Fruit fly (Drosophila melanogaster) whole organism, embryonic: ENCODE results near the gene Cdc42.

Source experiments
- Abd-B ChIP-seq: fragments of 200-800 bp; sonication (Bioruptor generic); optimal IDR thresholded peaks from 2 replicates; lab custom pipeline; 2018; ENCODE audit warnings: missing biosample characterization, mild to moderate bottlenecking, missing genetic modification characterization, moderate library complexity
- BEAF-32 ChIP-seq: fragments of 200-800 bp; sonication (Bioruptor generic); optimal IDR thresholded peaks from 3 replicates; lab custom pipeline; 2017; ENCODE audit warnings: missing biosample characterization, missing genetic modification characterization, mild to moderate bottlenecking, moderate library complexity, missing genetic modification reagents
- BtbVII ChIP-seq: fragments of 200-800 bp; sonication (Bioruptor generic); optimal IDR thresholded peaks from 3 replicates; lab custom pipeline; 2017; ENCODE audit warnings: missing biosample characterization, mild to moderate bottlenecking, missing genetic modification characterization
- CG10209 ChIP-seq: fragments of 200-800 bp; sonication (Bioruptor generic); optimal IDR thresholded peaks from 3 replicates; lab custom pipeline; 2017; ENCODE audit warnings: missing biosample characterization, mild to moderate bottlenecking, missing genetic modification characterization, missing genetic modification reagents
- CG10267 ChIP-seq: fragments of 200-800 bp; sonication (Bioruptor generic); optimal IDR thresholded peaks from 2 replicates; lab custom pipeline; 2018; ENCODE audit warnings: missing biosample characterization, mild to moderate bottlenecking, missing genetic modification characterization, moderate library complexity
- CG10366 ChIP-seq: fragments of 200-800 bp; sonication (Bioruptor generic); IDR thresholded peaks from 2 replicates; pipeline ENCODE4 v1.3.6; 2022; ENCODE audit warnings: missing biosample characterization, missing genetic modification characterization
- CG10959 ChIP-seq: fragments of 200-800 bp; sonication (Bioruptor generic); IDR thresholded peaks from 2 replicates; pipeline ENCODE4 v1.3.6; 2022; ENCODE audit warnings: missing biosample characterization, missing genetic modification characterization
- CG11085 ChIP-seq: fragments of 200-800 bp; sonication (Bioruptor generic); IDR thresholded peaks from 2 replicates; pipeline ENCODE4 v1.3.6; 2022; ENCODE audit warnings: missing biosample characterization, missing genetic modification characterization
- CG13287 ChIP-seq: fragments of 200-800 bp; sonication (Bioruptor generic); IDR thresholded peaks from 2 replicates; pipeline ENCODE4 v1.3.6; 2022; ENCODE audit warnings: missing biosample characterization, missing genetic modification characterization; ENCODE audit not compliant: partially characterized antibody
- CG14860 ChIP-seq: fragments of 200-800 bp; sonication (Bioruptor generic); IDR thresholded peaks from 3 replicates; pipeline ENCODE4 v1.3.6; 2022; ENCODE audit warnings: missing biosample characterization, missing genetic modification characterization; ENCODE audit not compliant: partially characterized antibody
- CG15011 ChIP-seq: fragments of 200-800 bp; sonication (Bioruptor generic); optimal IDR thresholded peaks from 3 replicates; lab custom pipeline; 2018; ENCODE audit warnings: missing biosample characterization, mild to moderate bottlenecking, missing genetic modification characterization
- CG15479 ChIP-seq: fragments of 200-800 bp; sonication (Bioruptor generic); optimal IDR thresholded peaks from 3 replicates; lab custom pipeline; 2019; ENCODE audit warnings: missing biosample characterization, mild to moderate bottlenecking, missing genetic modification characterization, moderate library complexity
- CG2116 ChIP-seq: fragments of 200-800 bp; sonication (Bioruptor generic); optimal IDR thresholded peaks from 3 replicates; lab custom pipeline; 2018; ENCODE audit warnings: missing biosample characterization, mild to moderate bottlenecking, missing genetic modification characterization
- CG2129 ChIP-seq: fragments of 200-800 bp; sonication (Bioruptor generic); IDR thresholded peaks from 2 replicates; pipeline ENCODE4 v1.3.6; 2022; ENCODE audit warnings: missing biosample characterization, missing genetic modification characterization; ENCODE audit not compliant: partially characterized antibody
- CG2678 ChIP-seq: fragments of 200-800 bp; sonication (Bioruptor generic); optimal IDR thresholded peaks from 3 replicates; lab custom pipeline; 2019; ENCODE audit warnings: missing biosample characterization, mild to moderate bottlenecking, missing genetic modification characterization, moderate library complexity
- CG31441 ChIP-seq: fragments of 200-800 bp; sonication (Bioruptor generic); IDR thresholded peaks from 2 replicates; pipeline ENCODE4 v1.3.6; 2022; ENCODE audit warnings: missing biosample characterization, missing genetic modification characterization
- CG4854 ChIP-seq: fragments of 200-800 bp; sonication (Bioruptor generic); optimal IDR thresholded peaks from 2 replicates; lab custom pipeline; 2016; ENCODE audit warnings: missing biosample characterization, missing genetic modification characterization, inconsistent platforms
- CG7357 ChIP-seq: fragments of 200-800 bp; sonication (Bioruptor generic); IDR thresholded peaks from 3 replicates; pipeline ENCODE4 v1.3.6; 2022; ENCODE audit warnings: missing biosample characterization, missing genetic modification characterization
- CG7372 ChIP-seq: fragments of 200-800 bp; sonication (Bioruptor generic); IDR thresholded peaks from 2 replicates; pipeline ENCODE4 v1.3.6; 2022; ENCODE audit warnings: missing biosample characterization, missing genetic modification characterization
- CG9609 ChIP-seq: fragments of 200-800 bp; sonication (Bioruptor generic); optimal IDR thresholded peaks from 3 replicates; lab custom pipeline; 2016; ENCODE audit warnings: missing biosample characterization, missing genetic modification characterization
- CG9727 ChIP-seq: fragments of 200-800 bp; sonication (Bioruptor generic); optimal IDR thresholded peaks from 3 replicates; lab custom pipeline; 2017; ENCODE audit warnings: missing biosample characterization, mild to moderate bottlenecking, missing genetic modification characterization
- CTCF ChIP-seq: fragments of 200-800 bp; sonication (Bioruptor generic); optimal IDR thresholded peaks from 2 replicates; lab custom pipeline; 2017; ENCODE audit warnings: missing biosample characterization, mild to moderate bottlenecking, missing genetic modification characterization, moderate library complexity
- Dbx ChIP-seq: fragments of 200-800 bp; sonication (Bioruptor generic); IDR thresholded peaks from 3 replicates; pipeline ENCODE4 v1.3.6; 2022; ENCODE audit warnings: missing biosample characterization, missing genetic modification characterization
- Dp ChIP-seq: fragments of 200-800 bp; sonication (Bioruptor generic); optimal IDR thresholded peaks from 2 replicates; lab custom pipeline; 2018; ENCODE audit warnings: missing biosample characterization, mild to moderate bottlenecking, missing genetic modification characterization, moderate library complexity
- ERR ChIP-seq: fragments of 200-800 bp; sonication (Bioruptor generic); optimal IDR thresholded peaks from 2 replicates; lab custom pipeline; 2016; ENCODE audit warnings: missing biosample characterization, missing genetic modification characterization
- HmgD ChIP-seq: fragments of 200-800 bp; sonication (Bioruptor generic); optimal IDR thresholded peaks from 3 replicates; lab custom pipeline; 2016; ENCODE audit warnings: missing biosample characterization, missing genetic modification characterization
- MESR4 ChIP-seq: fragments of 200-800 bp; sonication (Bioruptor generic); optimal IDR thresholded peaks from 2 replicates; lab custom pipeline; 2018; ENCODE audit warnings: missing biosample characterization, mild to moderate bottlenecking, missing genetic modification characterization, moderate library complexity
- Mad ChIP-seq: fragments of 200-800 bp; sonication (Bioruptor generic); optimal IDR thresholded peaks from 2 replicates; lab custom pipeline; 2016; ENCODE audit warnings: missing biosample characterization, missing genetic modification characterization
- Nf-YA ChIP-seq: fragments of 200-800 bp; sonication (Bioruptor generic); IDR thresholded peaks from 2 replicates; pipeline ENCODE4 v1.3.6; 2022; ENCODE audit warnings: missing biosample characterization, missing genetic modification characterization
- Sry-δ ChIP-seq: fragments of 200-800 bp; sonication (Bioruptor generic); optimal IDR thresholded peaks from 2 replicates; lab custom pipeline; 2016; ENCODE audit warnings: missing biosample characterization, missing genetic modification characterization
- ara ChIP-seq: fragments of 200-800 bp; sonication (Bioruptor generic); IDR thresholded peaks from 2 replicates; pipeline ENCODE4 v1.3.6; 2022; ENCODE audit warnings: missing biosample characterization, missing genetic modification characterization
- bigmax ChIP-seq: fragments of 200-800 bp; sonication (Bioruptor generic); optimal IDR thresholded peaks from 2 replicates; lab custom pipeline; 2018; ENCODE audit warnings: missing biosample characterization, mild to moderate bottlenecking, missing genetic modification characterization
- cad ChIP-seq: fragments of >200 bp; optimal IDR thresholded peaks from 2 replicates; lab custom pipeline; 2017; ENCODE audit warnings: missing biosample characterization, missing genetic modification characterization
- caup ChIP-seq: fragments of 200-800 bp; sonication (Bioruptor generic); optimal IDR thresholded peaks from 3 replicates; lab custom pipeline; 2017; ENCODE audit warnings: missing biosample characterization, mild to moderate bottlenecking, missing genetic modification characterization, moderate library complexity; ENCODE audit not compliant: severe bottlenecking
- chif ChIP-seq, 2 experiments: fragments of 200-800 bp; sonication (Bioruptor generic); optimal IDR thresholded peaks; 3 replicates each; lab custom pipeline; 2016; ENCODE audit warnings: missing biosample characterization in 2 of 2, missing genetic modification characterization in 2 of 2
- chn ChIP-seq: fragments of 200-800 bp; sonication (Bioruptor generic); optimal IDR thresholded peaks from 2 replicates; lab custom pipeline; 2016; ENCODE audit warnings: missing biosample characterization, missing genetic modification characterization
- crp ChIP-seq, 2 experiments: fragments of 200-800 bp; sonication (Bioruptor generic); optimal IDR thresholded peaks; 2 replicates in 1 of 2; 3 replicates in 1 of 2; lab custom pipeline; 2017; ENCODE audit warnings: missing biosample characterization in 2 of 2, missing genetic modification characterization in 2 of 2, mild to moderate bottlenecking in 1 of 2, moderate library complexity in 1 of 2
- disco-r ChIP-seq: fragments of 200-800 bp; sonication (Bioruptor generic); optimal IDR thresholded peaks from 2 replicates; lab custom pipeline; 2016; ENCODE audit warnings: missing biosample characterization, missing genetic modification characterization
- gfzf ChIP-seq: fragments of 200-800 bp; sonication (Bioruptor generic); optimal IDR thresholded peaks from 2 replicates; lab custom pipeline; 2016; ENCODE audit warnings: missing biosample characterization, mild to moderate bottlenecking, missing genetic modification characterization, moderate library complexity
- kay ChIP-seq: fragments of 200-800 bp; sonication (Bioruptor generic); optimal IDR thresholded peaks from 2 replicates; lab custom pipeline; 2016; ENCODE audit warnings: missing biosample characterization, missing genetic modification characterization
- nmo ChIP-seq: fragments of 200-800 bp; sonication (Bioruptor generic); optimal IDR thresholded peaks from 2 replicates; lab custom pipeline; 2018; ENCODE audit warnings: missing biosample characterization, mild to moderate bottlenecking, missing genetic modification characterization, moderate library complexity
- otp ChIP-seq: fragments of 200-800 bp; sonication (Bioruptor generic); IDR thresholded peaks from 3 replicates; pipeline ENCODE4, ENCODE4 v1.3.6; 2022; ENCODE audit warnings: missing biosample characterization, missing genetic modification characterization
- pb ChIP-seq: fragments of 200-800 bp; sonication (Bioruptor generic); optimal IDR thresholded peaks from 3 replicates; lab custom pipeline; 2016; ENCODE audit warnings: missing biosample characterization, missing genetic modification characterization
- pnt ChIP-seq: fragments of 200-800 bp; sonication (Bioruptor generic); optimal IDR thresholded peaks from 3 replicates; lab custom pipeline; 2016; ENCODE audit warnings: missing biosample characterization, missing genetic modification characterization
- sob ChIP-seq: fragments of 200-800 bp; sonication (Bioruptor generic); IDR thresholded peaks from 2 replicates; pipeline ENCODE4 v1.3.6; 2022; ENCODE audit warnings: missing biosample characterization, missing genetic modification characterization
- sqz ChIP-seq: fragments of 200-800 bp; sonication (Bioruptor generic); optimal IDR thresholded peaks from 3 replicates; lab custom pipeline; 2018; ENCODE audit warnings: missing biosample characterization, mild to moderate bottlenecking, missing genetic modification characterization
- unpg ChIP-seq: fragments of 200-800 bp; sonication (Bioruptor generic); optimal IDR thresholded peaks from 3 replicates; lab custom pipeline; 2018; ENCODE audit warnings: missing biosample characterization, mild to moderate bottlenecking, missing genetic modification characterization, moderate library complexity
- wdn ChIP-seq: fragments of 200-800 bp; sonication (Bioruptor generic); IDR thresholded peaks from 2 replicates; pipeline ENCODE4 v1.3.6; 2022; ENCODE audit warnings: missing biosample characterization, missing genetic modification characterization
- zen ChIP-seq: fragments of 200-800 bp; sonication (Bioruptor generic); optimal IDR thresholded peaks from 3 replicates; lab custom pipeline; 2018; ENCODE audit warnings: missing biosample characterization, mild to moderate bottlenecking, missing genetic modification characterization, moderate library complexity
- zen2 ChIP-seq: fragments of 200-800 bp; sonication (Bioruptor generic); IDR thresholded peaks from 3 replicates; pipeline ENCODE4 v1.3.6; 2022; ENCODE audit warnings: missing biosample characterization, missing genetic modification characterization; ENCODE audit not compliant: partially characterized antibody
- zf30C ChIP-seq: fragments of 200-800 bp; sonication (Bioruptor generic); optimal IDR thresholded peaks from 3 replicates; lab custom pipeline; 2018; ENCODE audit warnings: missing biosample characterization, mild to moderate bottlenecking, missing genetic modification characterization

The Cdc42 gene

dm6 chrX:19665684-19666141, 31.2 kb upstream of the Cdc42 start (continued):
- TF ChIP-seq HmgD (GFP tag; lab: Kevin White, UChicago), result no peak
- no peak for TF ChIP-seq zen
- TF ChIP-seq Sry-δ (GFP tag; lab: Kevin White, UChicago), result no peak
- TF ChIP-seq CG10366 (GFP tag; lab: Robert Waterston, UW), result peak; percentile 44
- no peak for TF ChIP-seq zen2
- TF ChIP-seq zf30C (GFP tag; lab: Kevin White, UChicago), result no peak
- no peak for TF ChIP-seq sqz (GFP tag; lab: Kevin White, UChicago)
- no peak for TF ChIP-seq CG7372 (GFP tag; lab: Robert Waterston, UW)
- no peak for TF ChIP-seq CG10959 (GFP tag; lab: Robert Waterston, UW)
- no peak for TF ChIP-seq gfzf (GFP tag; lab: Kevin White, UChicago)
- TF ChIP-seq pb (GFP tag; lab: Kevin White, UChicago), result no peak
- no peak for TF ChIP-seq CG9727 (GFP tag; lab: Kevin White, UChicago)
- TF ChIP-seq CG13287, result peak; percentile 32; the same call in 1 of the 2 replicates
- TF ChIP-seq chif (GFP tag; optimal IDR thresholded peaks at IDR 0.05; lab: Kevin White, UChicago), result peak in 1 of 2 experiments; percentile 8
- no peak for TF ChIP-seq Abd-B
- no peak for TF ChIP-seq Dp (GFP tag; lab: Kevin White, UChicago)
- no peak for TF ChIP-seq chn (GFP tag; lab: Kevin White, UChicago)
- no peak for TF ChIP-seq cad (GFP tag; lab: Kevin White, UChicago)
- no peak for TF ChIP-seq CTCF (GFP tag; lab: Kevin White, UChicago)
- no peak for TF ChIP-seq CG15479 (GFP tag; lab: Kevin White, UChicago)
- 0 out of 3 replicates have a peak, but pooled peaks have one; percentile 30 for TF ChIP-seq CG14860 (GFP tag; lab: Robert Waterston, UW)
- TF ChIP-seq wdn (GFP tag; lab: Robert Waterston, UW), result peak; percentile 29; the same call in 1 of the 2 replicates
- peak; percentile 75 for TF ChIP-seq sob (GFP tag; lab: Robert Waterston, UW)
- TF ChIP-seq bigmax (GFP tag; lab: Kevin White, UChicago), result no peak
- TF ChIP-seq crp (GFP tag; optimal IDR thresholded peaks at IDR 0.05; lab: Kevin White, UChicago), result peak in 1 of 2 experiments; percentile 23
- TF ChIP-seq CG15011 (GFP tag; lab: Kevin White, UChicago), result no peak
- TF ChIP-seq CG4854 (GFP tag; lab: Kevin White, UChicago), result no peak
- TF ChIP-seq unpg (GFP tag; lab: Kevin White, UChicago), result no peak
- TF ChIP-seq caup, result no peak
- no peak for TF ChIP-seq MESR4 (GFP tag; lab: Kevin White, UChicago)
- TF ChIP-seq CG10209 (GFP tag; lab: Kevin White, UChicago), result no peak
- TF ChIP-seq BEAF-32 (GFP tag; lab: Kevin White, UChicago), result no peak
- TF ChIP-seq CG2116 (GFP tag; lab: Kevin White, UChicago), result no peak
- no peak for TF ChIP-seq Mad
- no peak for TF ChIP-seq kay
- TF ChIP-seq ara (GFP tag; lab: Robert Waterston, UW), result 0 out of 2 replicates have a peak, but pooled peaks have one; percentile 29
- TF ChIP-seq CG11085 (GFP tag; lab: Robert Waterston, UW), result 0 out of 2 replicates have a peak, but pooled peaks have one; percentile 13
- peak; percentile 35 for TF ChIP-seq CG9609 (GFP tag; lab: Kevin White, UChicago)
- TF ChIP-seq Dbx (GFP tag; lab: Robert Waterston, UW), result peak; percentile 64
- TF ChIP-seq CG10267 (tag; lab: Kevin White, UChicago), result no peak
- no peak for TF ChIP-seq CG31441 (GFP tag; lab: Robert Waterston, UW)
- TF ChIP-seq disco-r, result no peak
- no peak for TF ChIP-seq Nf-YA (GFP tag; lab: Robert Waterston, UW)
- TF ChIP-seq CG7357, result no peak
- peak; percentile 30 for TF ChIP-seq pnt (GFP tag; lab: Kevin White, UChicago)
- no peak for TF ChIP-seq CG2129 (GFP tag; lab: Robert Waterston, UW)
- TF ChIP-seq ERR (GFP tag; lab: Kevin White, UChicago), result no peak
- TF ChIP-seq BtbVII (GFP tag; lab: Kevin White, UChicago), result no peak
- TF ChIP-seq CG2678, result peak; percentile 40
- 0 out of 3 replicates have a peak, but pooled peaks have one; percentile 22 for TF ChIP-seq otp (GFP tag; lab: Robert Waterston, UW)
- peak; percentile 5 for TF ChIP-seq nmo (GFP tag; lab: Kevin White, UChicago)
